Fruit fly (Drosophila melanogaster): ENCODE measurements around the gene CG15404.

Gene CG15404

DNA sequence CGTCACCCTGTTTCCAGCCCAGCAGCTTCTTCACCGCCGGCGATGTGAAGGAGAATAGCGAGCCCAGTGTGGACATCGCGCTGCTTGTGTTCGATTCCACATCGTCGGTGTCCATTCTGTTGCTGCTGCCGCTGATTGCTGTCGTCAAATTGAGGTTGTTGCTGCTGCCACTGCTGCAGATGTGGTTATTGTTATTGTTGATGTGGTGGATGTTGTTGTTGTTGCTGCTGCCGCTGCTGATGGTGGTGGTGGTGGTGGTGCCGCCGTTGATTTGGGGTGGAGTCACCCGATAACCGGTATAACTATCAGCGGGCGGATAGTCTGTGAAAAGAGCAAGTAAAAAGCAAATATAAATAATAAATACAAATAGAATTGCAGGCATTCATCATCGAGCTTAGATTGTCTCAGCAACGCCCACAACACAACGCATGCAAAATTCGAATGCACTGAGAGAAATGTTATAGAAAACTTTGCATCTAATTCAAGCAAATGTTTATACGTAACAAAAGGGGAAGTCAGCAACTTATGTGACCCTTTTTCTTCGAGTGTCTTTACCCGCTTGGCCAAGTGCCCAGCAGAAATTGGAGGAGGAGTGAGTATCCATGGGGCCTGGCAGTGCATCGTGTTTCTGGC lies 24.7 kb upstream of the CG15404 start (continued):
- no peak for TF ChIP-seq Eip93F (GFP tag; optimal IDR thresholded peaks at IDR 0.05)
- no peak for TF ChIP-seq Ets96B (tag; optimal IDR thresholded peaks at IDR 0.05)
- peak; percentile 51 for TF ChIP-seq CG11294 (GFP tag; IDR thresholded peaks at IDR 0.05)
- TF ChIP-seq CG34406 (GFP tag; optimal IDR thresholded peaks at IDR 0.05), result no peak
- TF ChIP-seq achi (GFP tag; optimal IDR thresholded peaks at IDR 0.05), result peak; percentile 27
- no peak for TF ChIP-seq CG1621 (tag; optimal IDR thresholded peaks at IDR 0.05)
- TF ChIP-seq CG4318 (GFP tag; optimal IDR thresholded peaks at IDR 0.05), result peak; percentile 15
- no peak for TF ChIP-seq esn (GFP tag; optimal IDR thresholded peaks at IDR 0.05)
- TF ChIP-seq Hr39 (GFP tag; optimal IDR thresholded peaks at IDR 0.05), result no peak
- TF ChIP-seq eg (GFP tag; IDR thresholded peaks at IDR 0.05), result peak; percentile 80
- peak; percentile 5 for TF ChIP-seq OdsH (GFP tag; optimal IDR thresholded peaks at IDR 0.05)
- TF ChIP-seq CG31627 (GFP tag; optimal IDR thresholded peaks at IDR 0.05), result no peak
- no peak for TF ChIP-seq pdm3 (GFP tag; optimal IDR thresholded peaks at IDR 0.05)
- peak; percentile 8 for TF ChIP-seq dac (GFP tag; optimal IDR thresholded peaks at IDR 0.05)
- TF ChIP-seq lz (GFP tag; optimal IDR thresholded peaks at IDR 0.05), result no peak
- no peak for TF ChIP-seq CG7368 (GFP tag; optimal IDR thresholded peaks at IDR 0.05)
- no peak for TF ChIP-seq Hr38 (GFP tag; optimal IDR thresholded peaks at IDR 0.05)

DNA sequence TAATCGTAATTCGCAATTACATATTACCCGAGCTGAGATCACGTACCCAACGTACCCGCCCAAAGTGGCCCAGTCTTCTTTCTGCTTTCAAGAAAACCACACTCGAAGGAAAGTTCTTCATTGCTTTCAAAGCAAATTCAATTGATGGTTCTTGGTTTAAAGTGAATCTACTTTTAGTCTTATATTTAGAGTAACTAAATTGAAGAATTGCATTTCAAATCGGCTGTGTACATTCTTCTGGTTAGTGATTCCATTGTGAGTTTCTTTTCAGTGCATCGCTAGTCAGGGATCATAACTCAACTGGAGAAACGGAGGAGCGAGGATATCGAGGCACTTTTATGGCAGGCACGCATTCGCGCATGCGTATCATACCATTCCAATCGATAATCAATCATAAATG lies 22.1 kb upstream of the CG15404 start:
- TF ChIP-seq spab (GFP tag; optimal IDR thresholded peaks at IDR 0.05) (no peak), CG6276 (GFP tag; optimal IDR thresholded peaks at IDR 0.05) (no peak), CG32006 (GFP tag; optimal IDR thresholded peaks at IDR 0.05) (peak; percentile 30), CG1621 (tag; optimal IDR thresholded peaks at IDR 0.05) (no peak), Hr38 (GFP tag; optimal IDR thresholded peaks at IDR 0.05) (no peak), Eip78C (GFP tag) (peak; percentile 78), Blimp-1 (GFP tag; optimal IDR thresholded peaks at IDR 0.05) (no peak), CG8119 (GFP tag; IDR thresholded peaks at IDR 0.05) (no peak), CG6808 (GFP tag; optimal IDR thresholded peaks at IDR 0.05) (no peak), fkh (GFP tag; optimal IDR thresholded peaks at IDR 0.05) (no peak), CG4318 (GFP tag; optimal IDR thresholded peaks at IDR 0.05) (no peak), Sox15 (GFP tag; optimal IDR thresholded peaks at IDR 0.05) (no peak), topi (GFP tag; optimal IDR thresholded peaks at IDR 0.05) (no peak), CG6854 (GFP tag; optimal IDR thresholded peaks at IDR 0.05) (no peak), net (GFP tag; optimal IDR thresholded peaks at IDR 0.05) (no peak), Ets21C (GFP tag; optimal IDR thresholded peaks at IDR 0.05) (peak; percentile 1), salr (GFP tag; optimal IDR thresholded peaks at IDR 0.05) (peak in 1 of 2 experiments; percentile 32), achi (GFP tag; optimal IDR thresholded peaks at IDR 0.05) (no peak), CG3919 (GFP tag; optimal IDR thresholded peaks at IDR 0.05) (no peak), lz (GFP tag; optimal IDR thresholded peaks at IDR 0.05) (no peak), Eip93F (GFP tag; optimal IDR thresholded peaks at IDR 0.05) (no peak), CG8632 (GFP tag; optimal IDR thresholded peaks at IDR 0.05) (no peak), ss (GFP tag; optimal IDR thresholded peaks at IDR 0.05) (no peak), Sox14 (GFP tag; optimal IDR thresholded peaks at IDR 0.05) (peak; percentile 38), Sox102F (GFP tag; optimal IDR thresholded peaks at IDR 0.05) (no peak), Met (GFP tag; optimal IDR thresholded peaks at IDR 0.05) (peak; percentile 9), Ets96B (tag; optimal IDR thresholded peaks at IDR 0.05) (peak; percentile 14), cyc (GFP tag; optimal IDR thresholded peaks at IDR 0.05) (peak; percentile 5), Eip75B (GFP tag; optimal IDR thresholded peaks at IDR 0.05) (peak; percentile 33), svp (GFP tag) (no peak), CG34406 (GFP tag; optimal IDR thresholded peaks at IDR 0.05) (no peak), CG3032 (tag; optimal IDR thresholded peaks at IDR 0.05) (peak; percentile 14), CG11294 (GFP tag; IDR thresholded peaks at IDR 0.05) (0 out of 2 replicates have a peak, but pooled peaks have one; percentile 7), CG11902 (GFP tag; optimal IDR thresholded peaks at IDR 0.05) (no peak), pdm3 (GFP tag; optimal IDR thresholded peaks at IDR 0.05) (peak; percentile 38), Hr4 (GFP tag; optimal IDR thresholded peaks at IDR 0.05) (no peak), Smox (GFP tag; optimal IDR thresholded peaks at IDR 0.05) (peak; percentile 28), Lpt (GFP tag; optimal IDR thresholded peaks at IDR 0.05) (no peak), eg (GFP tag; IDR thresholded peaks at IDR 0.05) (no peak), CG8319 (GFP tag; optimal IDR thresholded peaks at IDR 0.05) (no peak), esn (GFP tag; optimal IDR thresholded peaks at IDR 0.05) (peak; percentile 36), dsx (GFP tag; optimal IDR thresholded peaks at IDR 0.05; ENCODE audit: poor library complexity, severe bottlenecking) (no peak), fd59A (GFP tag; optimal IDR thresholded peaks at IDR 0.05) (no peak)

Measured in whole organism, prepupa.